Fruit fly (Drosophila melanogaster): ENCODE data around the gene Hsp68.

Hsp68 gene

DNA sequence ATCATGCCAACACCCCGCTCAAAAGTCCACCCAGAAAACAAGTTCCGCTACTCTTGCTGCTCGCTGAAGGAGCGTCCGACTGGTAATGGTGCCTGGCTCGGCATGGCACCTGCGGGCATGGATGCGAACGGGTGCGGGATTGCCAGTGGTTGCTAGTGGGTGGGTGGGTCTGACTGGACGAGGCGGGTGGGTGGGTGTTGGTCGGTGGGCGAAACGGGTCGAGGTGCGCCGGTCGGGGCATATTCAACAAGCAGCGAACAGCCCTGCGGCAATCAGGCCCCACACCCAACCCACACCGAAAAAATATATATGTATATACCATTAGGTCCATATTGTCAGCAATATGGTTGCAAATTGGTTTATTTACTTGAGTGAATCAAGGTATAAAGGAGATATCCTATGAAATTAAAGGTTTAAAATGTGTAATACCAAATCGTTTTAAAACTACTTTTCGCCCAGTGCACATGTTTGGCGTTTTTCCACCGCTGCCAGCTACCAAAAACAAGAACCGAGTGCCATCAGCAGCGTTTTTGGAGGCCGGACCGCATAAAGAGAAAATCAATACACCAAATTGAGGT is 46.4 kb downstream of the Hsp68 start (continued):
- TF ChIP-seq lab (GFP tag; optimal IDR thresholded peaks at IDR 0.05), result peak; percentile 78
- TF ChIP-seq CG13424 (tag; optimal IDR thresholded peaks at IDR 0.05), result peak; percentile 72
- peak; percentile 18 for TF ChIP-seq mam (GFP tag; optimal IDR thresholded peaks at IDR 0.05)
- peak; percentile 25 for TF ChIP-seq D19A (tag; optimal IDR thresholded peaks at IDR 0.05)
- TF ChIP-seq CG10366 (GFP tag; IDR thresholded peaks at IDR 0.05), result peak; percentile 67
- TF ChIP-seq CG18011 (GFP tag; optimal IDR thresholded peaks at IDR 0.05), result no peak
- TF ChIP-seq CG10543 (GFP tag; optimal IDR thresholded peaks at IDR 0.05), result no peak
- no peak for TF ChIP-seq psq (GFP tag; optimal IDR thresholded peaks at IDR 0.05)
- peak; percentile 74 for TF ChIP-seq gem (tag; optimal IDR thresholded peaks at IDR 0.05)
- TF ChIP-seq her (GFP tag; optimal IDR thresholded peaks at IDR 0.05), result no peak
- no peak for TF ChIP-seq usp (GFP tag; optimal IDR thresholded peaks at IDR 0.05)
- TF ChIP-seq ken (GFP tag; IDR thresholded peaks at IDR 0.05), result peak; percentile 45; the same call in 1 of the 3 replicates
- TF ChIP-seq CG8478 (optimal IDR thresholded peaks at IDR 0.05), result no peak
- peak; percentile 48 for TF ChIP-seq nom (GFP tag; optimal IDR thresholded peaks at IDR 0.05)
- TF ChIP-seq CG30431 (GFP tag; optimal IDR thresholded peaks at IDR 0.05), result no peak
- TF ChIP-seq chinmo (GFP tag; IDR thresholded peaks at IDR 0.05; ENCODE audit: partially characterized antibody), result no peak
- peak; percentile 55; the same call in 1 of the 2 replicates for TF ChIP-seq ttk (GFP tag; IDR thresholded peaks at IDR 0.05)
- TF ChIP-seq CG14965 (GFP tag; optimal IDR thresholded peaks at IDR 0.05; ENCODE audit: borderline replicate concordance), result no peak
- TF ChIP-seq CG2712 (tag; optimal IDR thresholded peaks at IDR 0.05), result peak; percentile 46
- TF ChIP-seq corto (GFP tag; optimal IDR thresholded peaks at IDR 0.05), result no peak
- TF ChIP-seq Doc2 (GFP tag; IDR thresholded peaks at IDR 0.05), result 0 out of 2 replicates have a peak, but pooled peaks have one; percentile 18
- TF ChIP-seq CG17568 (GFP tag; optimal IDR thresholded peaks at IDR 0.05), result peak; percentile 18
- peak; percentile 41 for TF ChIP-seq sd (tag; optimal IDR thresholded peaks at IDR 0.05)
- peak; percentile 84 for TF ChIP-seq CG18599 (GFP tag; optimal IDR thresholded peaks at IDR 0.05)
- peak; percentile 7 for TF ChIP-seq CG5180 (GFP tag; optimal IDR thresholded peaks at IDR 0.05)
- TF ChIP-seq CG8924 (tag; optimal IDR thresholded peaks at IDR 0.05), result peak; percentile 65
- peak; percentile 55 for TF ChIP-seq HHEX (GFP tag; optimal IDR thresholded peaks at IDR 0.05)
- no peak for TF ChIP-seq gcm2 (GFP tag; optimal IDR thresholded peaks at IDR 0.05)
- TF ChIP-seq Drgx (GFP tag; IDR thresholded peaks at IDR 0.05), result peak; percentile 74
- TF ChIP-seq H2.0 (GFP tag; IDR thresholded peaks at IDR 0.05), result peak; percentile 52; the same call in 1 of the 2 replicates
- TF ChIP-seq knrl (GFP tag; IDR thresholded peaks at IDR 0.05; ENCODE audit: partially characterized antibody), result no peak
- TF ChIP-seq yki (optimal IDR thresholded peaks at IDR 0.05), result no peak
- no peak for TF ChIP-seq CG12236 (GFP tag; optimal IDR thresholded peaks at IDR 0.05)
- no peak for TF ChIP-seq CG17186 (GFP tag; optimal IDR thresholded peaks at IDR 0.05)
- peak; percentile 20 for TF ChIP-seq zfh2 (GFP tag; optimal IDR thresholded peaks at IDR 0.05)
- no peak for TF ChIP-seq Lpt (GFP tag; optimal IDR thresholded peaks at IDR 0.05)
- peak; percentile 36 for TF ChIP-seq CG12942 (GFP tag; optimal IDR thresholded peaks at IDR 0.05)
- TF ChIP-seq Fer1 (GFP tag; optimal IDR thresholded peaks at IDR 0.05), result peak; percentile 85
- no peak for TF ChIP-seq Max (GFP tag; optimal IDR thresholded peaks at IDR 0.05)
- TF ChIP-seq NC2β (GFP tag; optimal IDR thresholded peaks at IDR 0.05), result no peak
- TF ChIP-seq Deaf1 (tag; optimal IDR thresholded peaks at IDR 0.05), result peak; percentile 26
- peak; percentile 30 for TF ChIP-seq CG8388 (GFP tag; optimal IDR thresholded peaks at IDR 0.05)
- TF ChIP-seq B-H1 (GFP tag; IDR thresholded peaks at IDR 0.05), result peak; percentile 57
- TF ChIP-seq CG16863 (GFP tag; optimal IDR thresholded peaks at IDR 0.05), result no peak
- TF ChIP-seq Nf-YA (GFP tag; IDR thresholded peaks at IDR 0.05), result no peak
- TF ChIP-seq gsb-n (tag; optimal IDR thresholded peaks at IDR 0.05), result peak; percentile 9
- TF ChIP-seq CG2129 (GFP tag; IDR thresholded peaks at IDR 0.05; ENCODE audit: partially characterized antibody), result no peak
- no peak for TF ChIP-seq CG7963 (GFP tag; IDR thresholded peaks at IDR 0.05; ENCODE audit: partially characterized antibody)
- TF ChIP-seq jing (GFP tag; optimal IDR thresholded peaks at IDR 0.05), result peak; percentile 12
- peak; percentile 43; the same call in 1 of the 2 replicates for TF ChIP-seq CG17612 (GFP tag; IDR thresholded peaks at IDR 0.05)

Measured in whole organism, embryonic.